Fruit fly (Drosophila melanogaster) whole organism, embryonic: ENCODE data around the gene Polr2G.

ENCODE experiments used
- B-H1 ChIP-seq: fragments of 200-800 bp; sonication (Bioruptor generic); IDR thresholded peaks from 3 replicates; pipeline ENCODE4 v1.3.6; 2022; ENCODE audit warnings: missing biosample characterization, missing genetic modification characterization
- Bdp1 ChIP-seq: fragments of 200-800 bp; sonication (Bioruptor generic); optimal IDR thresholded peaks from 3 replicates; lab custom pipeline; 2016; ENCODE audit warnings: missing biosample characterization, missing genetic modification characterization
- BtbVII ChIP-seq: fragments of 200-800 bp; sonication (Bioruptor generic); optimal IDR thresholded peaks from 3 replicates; lab custom pipeline; 2017; ENCODE audit warnings: missing biosample characterization, mild to moderate bottlenecking, missing genetic modification characterization
- CG1024 ChIP-seq: fragments of 200-800 bp; sonication (Bioruptor generic); IDR thresholded peaks from 2 replicates; pipeline ENCODE4 v1.3.6; 2022; ENCODE audit warnings: missing biosample characterization, missing genetic modification characterization
- CG13123 ChIP-seq: fragments of 200-800 bp; sonication (Bioruptor generic); optimal IDR thresholded peaks from 2 replicates; lab custom pipeline; 2016; ENCODE audit warnings: missing biosample characterization, missing genetic modification characterization
- CG13894 ChIP-seq: fragments of 200-800 bp; sonication (Bioruptor generic); optimal IDR thresholded peaks from 3 replicates; lab custom pipeline; 2018; ENCODE audit warnings: missing biosample characterization, mild to moderate bottlenecking, missing genetic modification characterization, moderate library complexity
- CG15011 ChIP-seq: fragments of 200-800 bp; sonication (Bioruptor generic); optimal IDR thresholded peaks from 3 replicates; lab custom pipeline; 2018; ENCODE audit warnings: missing biosample characterization, mild to moderate bottlenecking, missing genetic modification characterization
- CG15479 ChIP-seq: fragments of 200-800 bp; sonication (Bioruptor generic); optimal IDR thresholded peaks from 3 replicates; lab custom pipeline; 2019; ENCODE audit warnings: missing biosample characterization, mild to moderate bottlenecking, missing genetic modification characterization, moderate library complexity
- CG15601 ChIP-seq: fragments of 200-800 bp; sonication (Bioruptor generic); optimal IDR thresholded peaks from 3 replicates; lab custom pipeline; 2019; ENCODE audit warnings: missing biosample characterization, mild to moderate bottlenecking, missing genetic modification characterization, moderate library complexity
- CG17186 ChIP-seq: fragments of 200-800 bp; sonication (Bioruptor generic); optimal IDR thresholded peaks from 3 replicates; lab custom pipeline; 2017; ENCODE audit warnings: missing biosample characterization, missing genetic modification reagents, missing genetic modification characterization
- CG17802 ChIP-seq: fragments of 200-800 bp; sonication (Bioruptor generic); optimal IDR thresholded peaks from 2 replicates; lab custom pipeline; 2018; ENCODE audit warnings: missing biosample characterization, mild to moderate bottlenecking, missing genetic modification characterization, moderate library complexity
- CG2129 ChIP-seq: fragments of 200-800 bp; sonication (Bioruptor generic); IDR thresholded peaks from 2 replicates; pipeline ENCODE4 v1.3.6; 2022; ENCODE audit warnings: missing biosample characterization, missing genetic modification characterization; ENCODE audit not compliant: partially characterized antibody
- CG34422 ChIP-seq: fragments of 200-800 bp; sonication (Bioruptor generic); IDR thresholded peaks from 3 replicates; pipeline ENCODE4 v1.3.6; 2022; ENCODE audit warnings: missing biosample characterization, missing genetic modification characterization
- CG3995 ChIP-seq: fragments of 200-800 bp; sonication (Bioruptor generic); optimal IDR thresholded peaks from 3 replicates; lab custom pipeline; 2016; ENCODE audit warnings: missing biosample characterization, missing genetic modification characterization
- CG4282 ChIP-seq: fragments of 200-800 bp; sonication (Bioruptor generic); optimal IDR thresholded peaks from 2 replicates; lab custom pipeline; 2016; ENCODE audit warnings: missing biosample characterization, missing genetic modification characterization
- CG5180 ChIP-seq: fragments of 200-800 bp; sonication (Bioruptor generic); optimal IDR thresholded peaks from 3 replicates; lab custom pipeline; 2017; ENCODE audit warnings: missing biosample characterization, missing genetic modification characterization, mild to moderate bottlenecking, moderate library complexity, missing genetic modification reagents
- CG6854 ChIP-seq: fragments of 200-800 bp; sonication (Bioruptor generic); optimal IDR thresholded peaks from 3 replicates; lab custom pipeline; 2017; ENCODE audit warnings: missing biosample characterization, mild to moderate bottlenecking, missing genetic modification characterization
- CG7987 ChIP-seq: fragments of 200-800 bp; sonication (Bioruptor generic); optimal IDR thresholded peaks from 2 replicates; lab custom pipeline; 2018; ENCODE audit warnings: missing biosample characterization, mild to moderate bottlenecking, missing genetic modification characterization, moderate library complexity
- Chrac-16 ChIP-seq: fragments of 200-800 bp; sonication (Bioruptor generic); optimal IDR thresholded peaks from 3 replicates; lab custom pipeline; 2016; ENCODE audit warnings: missing biosample characterization, missing genetic modification characterization
- CrebB ChIP-seq: fragments of 200-800 bp; sonication (Bioruptor generic); optimal IDR thresholded peaks from 3 replicates; lab custom pipeline; 2018; ENCODE audit warnings: missing biosample characterization, mild to moderate bottlenecking, missing genetic modification characterization
- Dbx ChIP-seq: fragments of 200-800 bp; sonication (Bioruptor generic); IDR thresholded peaks from 3 replicates; pipeline ENCODE4 v1.3.6; 2022; ENCODE audit warnings: missing biosample characterization, missing genetic modification characterization
- Doc3 ChIP-seq: fragments of 200-800 bp; sonication (Bioruptor generic); IDR thresholded peaks from 3 replicates; pipeline ENCODE4 v1.3.6; 2022; ENCODE audit warnings: missing biosample characterization, missing genetic modification characterization; ENCODE audit not compliant: partially characterized antibody
- Fer1 ChIP-seq: fragments of 200-800 bp; sonication (Bioruptor generic); optimal IDR thresholded peaks from 2 replicates; lab custom pipeline; 2017; ENCODE audit warnings: missing biosample characterization, mild to moderate bottlenecking, missing genetic modification characterization
- HLHmδ ChIP-seq: fragments of 200-800 bp; sonication (Bioruptor generic); optimal IDR thresholded peaks from 2 replicates; lab custom pipeline; 2018; ENCODE audit warnings: missing biosample characterization, mild to moderate bottlenecking, missing genetic modification characterization, moderate library complexity
- Hsf ChIP-seq: fragments of 200-800 bp; sonication (Bioruptor generic); optimal IDR thresholded peaks from 3 replicates; lab custom pipeline; 2016; ENCODE audit warnings: missing biosample characterization, missing genetic modification characterization
- Kr ChIP-seq: fragments of 200-800 bp; sonication (Bioruptor generic); optimal IDR thresholded peaks from 2 replicates; lab custom pipeline; 2017; ENCODE audit warnings: missing biosample characterization, mild to moderate bottlenecking, missing genetic modification characterization
- Max ChIP-seq: fragments of 200-800 bp; sonication (Bioruptor generic); optimal IDR thresholded peaks from 2 replicates; lab custom pipeline; 2016; ENCODE audit warnings: missing biosample characterization, mild to moderate bottlenecking, missing genetic modification characterization
- NK7.1 ChIP-seq: fragments of 200-800 bp; sonication (Bioruptor generic); optimal IDR thresholded peaks from 3 replicates; lab custom pipeline; 2016; ENCODE audit warnings: missing biosample characterization, missing genetic modification characterization
- Nf-YC ChIP-seq: fragments of 200-800 bp; optimal IDR thresholded peaks from 3 replicates; lab custom pipeline; 2019; ENCODE audit warnings: missing biosample characterization, mild to moderate bottlenecking, missing genetic modification characterization, moderate library complexity
- Oli ChIP-seq: fragments of 200-800 bp; sonication (Bioruptor generic); optimal IDR thresholded peaks from 2 replicates; lab custom pipeline; 2018; ENCODE audit warnings: missing biosample characterization, mild to moderate bottlenecking, missing genetic modification characterization, moderate library complexity
- Opbp ChIP-seq: fragments of 200-800 bp; sonication (Bioruptor generic); IDR thresholded peaks from 3 replicates; pipeline ENCODE4 v1.3.6; 2022; ENCODE audit warnings: missing biosample characterization, missing genetic modification characterization; ENCODE audit not compliant: partially characterized antibody
- Rx ChIP-seq: fragments of 200-800 bp; sonication (Bioruptor generic); IDR thresholded peaks from 2 replicates; pipeline ENCODE4 v1.3.6; 2022; ENCODE audit warnings: missing biosample characterization, missing genetic modification characterization
- Sin3A ChIP-seq: fragments of >200 bp; optimal IDR thresholded peaks from 2 replicates; lab custom pipeline; 2018
- Sox100B ChIP-seq: fragments of 200-800 bp; sonication (Bioruptor generic); optimal IDR thresholded peaks from 3 replicates; lab custom pipeline; 2018; ENCODE audit warnings: missing biosample characterization, mild to moderate bottlenecking, missing genetic modification characterization
- Xrp1 ChIP-seq: fragments of 200-800 bp; sonication (Bioruptor generic); IDR thresholded peaks from 2 replicates; pipeline ENCODE4 v1.3.6; 2022; ENCODE audit warnings: missing biosample characterization, missing genetic modification characterization
- bbx ChIP-seq: fragments of 200-800 bp; sonication (Bioruptor generic); IDR thresholded peaks from 2 replicates; pipeline ENCODE4 v1.3.6; 2022; ENCODE audit warnings: missing biosample characterization, missing genetic modification characterization; ENCODE audit not compliant: partially characterized antibody
- en ChIP-seq: fragments of 200-800 bp; sonication (Bioruptor generic); optimal IDR thresholded peaks from 2 replicates; lab custom pipeline; 2016; ENCODE audit warnings: missing biosample characterization, missing genetic modification characterization
- fd102C ChIP-seq: fragments of 200-800 bp; sonication (Bioruptor generic); optimal IDR thresholded peaks from 2 replicates; lab custom pipeline; 2018; ENCODE audit warnings: missing biosample characterization, mild to moderate bottlenecking, missing genetic modification characterization, moderate library complexity
- ftz-f1 ChIP-seq: fragments of 200-800 bp; sonication (Bioruptor generic); optimal IDR thresholded peaks from 2 replicates; lab custom pipeline; 2016; ENCODE audit warnings: missing biosample characterization, missing genetic modification characterization
- ham ChIP-seq: fragments of 200-800 bp; sonication (Bioruptor generic); IDR thresholded peaks from 2 replicates; pipeline ENCODE4 v1.3.6; 2022; ENCODE audit warnings: missing biosample characterization, missing genetic modification characterization
- lov ChIP-seq, 2 experiments: fragments of 200-800 bp in 1 of 2; fragments of >200 bp in 1 of 2; sonication (Bioruptor generic) in 1 of 2; IDR thresholded peaks in 1 of 2; optimal IDR thresholded peaks in 1 of 2; 2 replicates in 1 of 2; 3 replicates in 1 of 2; pipeline versions ENCODE4 v1.3.6 to Lab custom; 2017 to 2022; ENCODE audit warnings: missing biosample characterization in 1 of 2, missing genetic modification characterization in 1 of 2
- onecut ChIP-seq: fragments of 200-800 bp; sonication (Bioruptor generic); IDR thresholded peaks from 2 replicates; pipeline ENCODE4 v1.3.6; 2022; ENCODE audit warnings: missing biosample characterization, missing genetic modification characterization
- repo ChIP-seq: fragments of 200-800 bp; sonication (Bioruptor generic); optimal IDR thresholded peaks from 2 replicates; lab custom pipeline; 2016; ENCODE audit warnings: missing biosample characterization, missing genetic modification characterization
- ro ChIP-seq: fragments of 200-800 bp; sonication (Bioruptor generic); IDR thresholded peaks from 2 replicates; pipeline ENCODE4 v1.3.6; 2022; ENCODE audit warnings: missing biosample characterization, missing genetic modification characterization
- sisA ChIP-seq: fragments of 200-800 bp; sonication (Bioruptor generic); IDR thresholded peaks from 2 replicates; pipeline ENCODE4 v1.3.6; 2022; ENCODE audit warnings: missing biosample characterization, missing genetic modification characterization
- stc ChIP-seq: fragments of 200-800 bp; sonication (Bioruptor generic); IDR thresholded peaks from 2 replicates; pipeline ENCODE4 v1.3.6; 2022; ENCODE audit warnings: missing biosample characterization, missing genetic modification characterization
- tin ChIP-seq: fragments of 200-800 bp; sonication (Bioruptor generic); optimal IDR thresholded peaks from 3 replicates; lab custom pipeline; 2016; ENCODE audit warnings: missing biosample characterization, missing genetic modification characterization
- tio ChIP-seq: fragments of 200-800 bp; sonication (Bioruptor generic); optimal IDR thresholded peaks from 2 replicates; lab custom pipeline; 2017; ENCODE audit warnings: missing biosample characterization, missing genetic modification characterization, inconsistent platforms
- unc-4 ChIP-seq: fragments of 200-800 bp; sonication (Bioruptor generic); IDR thresholded peaks from 2 replicates; pipeline ENCODE4 v1.3.6; 2022; ENCODE audit warnings: missing biosample characterization, missing genetic modification characterization; ENCODE audit not compliant: partially characterized antibody
- z ChIP-seq: fragments of 200-800 bp; sonication (Bioruptor generic); IDR thresholded peaks from 3 replicates; pipeline ENCODE4 v1.3.6; 2022; ENCODE audit warnings: missing biosample characterization, missing genetic modification characterization
- zen ChIP-seq: fragments of 200-800 bp; sonication (Bioruptor generic); optimal IDR thresholded peaks from 3 replicates; lab custom pipeline; 2018; ENCODE audit warnings: missing biosample characterization, mild to moderate bottlenecking, missing genetic modification characterization, moderate library complexity

The Polr2G gene

dm6 chr3R:15225279-15225730 is 2.3 kb upstream of the Polr2G start, which contains the start of the genes CG31344 and Caf1-55 (continued):
- TF ChIP-seq lov (optimal IDR thresholded peaks at IDR 0.05; lab: Kevin White, UChicago) (no peak), lov (GFP tag; IDR thresholded peaks at IDR 0.05; lab: Robert Waterston, UW) (no peak), Hsf (GFP tag; lab: Kevin White, UChicago) (peak; percentile 1), en (GFP tag; lab: Kevin White, UChicago) (no peak), Opbp (GFP tag; lab: Robert Waterston, UW) (peak; percentile 49; the same call in 1 of the 3 replicates), Doc3 (GFP tag; lab: Robert Waterston, UW) (peak; percentile 68; the same call in 2 of the 3 replicates), fd102C (no peak), Rx (GFP tag; lab: Robert Waterston, UW) (no peak), Dbx (GFP tag; lab: Robert Waterston, UW) (no peak), CG4282 (GFP tag; lab: Kevin White, UChicago) (no peak), CG34422 (GFP tag; lab: Robert Waterston, UW) (no peak), ftz-f1 (GFP tag; lab: Kevin White, UChicago) (no peak), tio (GFP tag; lab: Kevin White, UChicago) (no peak), ham (GFP tag; lab: Robert Waterston, UW) (no peak), Fer1 (GFP tag; lab: Kevin White, UChicago) (no peak), CG15011 (no peak), ro (GFP tag; lab: Robert Waterston, UW) (no peak), CG3995 (GFP tag; lab: Kevin White, UChicago) (peak; percentile 78), sisA (GFP tag; lab: Robert Waterston, UW) (no peak), HLHmδ (GFP tag; lab: Kevin White, UChicago) (no peak), CrebB (peak; percentile 2), Xrp1 (GFP tag; lab: Robert Waterston, UW) (no peak), Sox100B (no peak), tin (no peak), CG13123 (GFP tag; lab: Kevin White, UChicago) (no peak), CG15479 (GFP tag; lab: Kevin White, UChicago) (no peak), Sin3A (lab: Kevin White, UChicago) (peak; percentile 70), CG17186 (GFP tag; lab: Kevin White, UChicago) (peak; percentile 3), Max (no peak), B-H1 (GFP tag; lab: Robert Waterston, UW) (no peak), Bdp1 (no peak), Oli (no peak), unc-4 (peak; percentile 84), z (no peak), bbx (GFP tag; lab: Robert Waterston, UW) (peak; percentile 84), CG6854 (GFP tag; lab: Kevin White, UChicago) (no peak), CG5180 (GFP tag; lab: Kevin White, UChicago) (no peak), Kr (GFP tag; lab: Kevin White, UChicago) (no peak), onecut (no peak), zen (no peak), repo (GFP tag; lab: Kevin White, UChicago) (no peak), BtbVII (GFP tag; lab: Kevin White, UChicago) (no peak), NK7.1 (no peak), CG17802 (tag; lab: Kevin White, UChicago) (no peak), CG2129 (GFP tag; lab: Robert Waterston, UW) (peak; percentile 65), Chrac-16 (GFP tag; lab: Kevin White, UChicago) (no peak), CG15601 (tag; lab: Kevin White, UChicago) (peak; percentile 32), stc (GFP tag; lab: Robert Waterston, UW) (no peak), CG13894 (tag; lab: Kevin White, UChicago) (no peak), CG1024 (GFP tag; lab: Robert Waterston, UW) (no peak), Nf-YC (tag; lab: Kevin White, UChicago) (peak; percentile 9), CG7987 (GFP tag; lab: Kevin White, UChicago) (no peak)
